Fruit fly (Drosophila melanogaster): Measurements from ENCODE around the gene Ciz1.

dm6 chr3L:9850114-9850513, 14.3 kb upstream of the Ciz1 start:
- TF ChIP-seq OdsH (GFP tag; optimal IDR thresholded peaks at IDR 0.05) = no peak
- TF ChIP-seq CG9705 (GFP tag; optimal IDR thresholded peaks at IDR 0.05) = no peak
- no peak for TF ChIP-seq Myc (optimal IDR thresholded peaks at IDR 0.05)
- TF ChIP-seq fru (GFP tag; optimal IDR thresholded peaks at IDR 0.05) = no peak
- no peak for TF ChIP-seq N (GFP tag; optimal IDR thresholded peaks at IDR 0.05)
- no peak for TF ChIP-seq Sp1 (GFP tag; optimal IDR thresholded peaks at IDR 0.05)
- no peak for TF ChIP-seq Hr83 (GFP tag; optimal IDR thresholded peaks at IDR 0.05; ENCODE audit: poor library complexity, severe bottlenecking)
- TF ChIP-seq dl (GFP tag; optimal IDR thresholded peaks at IDR 0.05; ENCODE audit: insufficient read depth in 1 of 2, partially characterized antibody in 2 of 2) = no peak
- no peak for TF ChIP-seq Vsx2 (GFP tag; optimal IDR thresholded peaks at IDR 0.05; ENCODE audit: partially characterized antibody)

All from whole organism, wandering third instar larva.